Fruit fly (Drosophila melanogaster): ENCODE data around the gene CG2217.
A peak's percentile ranks its signal among the peaks of the same experiment; 100 is the strongest.

The CG2217 gene

dm6 chr3R:30427805-30428359 is 5.1 kb upstream of the CG2217 start, which contains the start of gene CG2218 (continued):
- TF ChIP-seq MBD-R2 (GFP tag; IDR thresholded peaks at IDR 0.05), result peak; percentile 72
- no peak for TF ChIP-seq CG10147 (GFP tag; optimal IDR thresholded peaks at IDR 0.05)
- TF ChIP-seq CG17186 (GFP tag; optimal IDR thresholded peaks at IDR 0.05), result peak; percentile 64
- TF ChIP-seq CG3838 (GFP tag; optimal IDR thresholded peaks at IDR 0.05), result no peak
- peak; percentile 43 for TF ChIP-seq mirr (GFP tag; optimal IDR thresholded peaks at IDR 0.05)
- peak; percentile 76 for TF ChIP-seq trem (tag; optimal IDR thresholded peaks at IDR 0.05)
- TF ChIP-seq sc (optimal IDR thresholded peaks at IDR 0.05), result no peak
- no peak for TF ChIP-seq sc (GFP tag; optimal IDR thresholded peaks at IDR 0.05)
- peak; percentile 46 for TF ChIP-seq Sin3A (optimal IDR thresholded peaks at IDR 0.05)
- TF ChIP-seq chinmo (GFP tag; IDR thresholded peaks at IDR 0.05; ENCODE audit: partially characterized antibody), result peak; percentile 30; the same call in 1 of the 4 replicates
- TF ChIP-seq CG12659 (GFP tag; optimal IDR thresholded peaks at IDR 0.05), result peak; percentile 52
- TF ChIP-seq bcd (GFP tag; optimal IDR thresholded peaks at IDR 0.05), result no peak
- TF ChIP-seq br (optimal IDR thresholded peaks at IDR 0.05), result no peak
- TF ChIP-seq CG10462 (GFP tag; optimal IDR thresholded peaks at IDR 0.05), result no peak
- no peak for TF ChIP-seq CkIIα-i1 (GFP tag; IDR thresholded peaks at IDR 0.05)
- TF ChIP-seq CHES-1-like (GFP tag; optimal IDR thresholded peaks at IDR 0.05), result peak; percentile 25
- TF ChIP-seq pzg (GFP tag; optimal IDR thresholded peaks at IDR 0.05), result peak; percentile 96
- TF ChIP-seq gt (GFP tag; IDR thresholded peaks at IDR 0.05), result no peak
- no peak for TF ChIP-seq CG10979 (tag; optimal IDR thresholded peaks at IDR 0.05)
- peak; percentile 46 for TF ChIP-seq gro (GFP tag; optimal IDR thresholded peaks at IDR 0.05)
- TF ChIP-seq CG7963 (GFP tag; IDR thresholded peaks at IDR 0.05; ENCODE audit: partially characterized antibody), result no peak
- TF ChIP-seq D (optimal IDR thresholded peaks at IDR 0.05), result peak; percentile 10
- TF ChIP-seq D (GFP tag; optimal IDR thresholded peaks at IDR 0.05), result no peak
- TF ChIP-seq ato (GFP tag; IDR thresholded peaks at IDR 0.05; ENCODE audit: partially characterized antibody), result peak; percentile 55; the same call in 1 of the 2 replicates
- TF ChIP-seq chm (GFP tag; IDR thresholded peaks at IDR 0.05), result no peak
- no peak for TF ChIP-seq CG5953 (GFP tag; IDR thresholded peaks at IDR 0.05)
- no peak for TF ChIP-seq Lim3 (GFP tag; IDR thresholded peaks at IDR 0.05)
- TF ChIP-seq sim (GFP tag; IDR thresholded peaks at IDR 0.05), result no peak
- TF ChIP-seq exex (tag; optimal IDR thresholded peaks at IDR 0.05), result no peak
- peak; percentile 24 for TF ChIP-seq jumu (GFP tag; optimal IDR thresholded peaks at IDR 0.05)
- TF ChIP-seq CG3995 (GFP tag; optimal IDR thresholded peaks at IDR 0.05), result peak; percentile 80
- no peak for TF ChIP-seq CG16815 (GFP tag; optimal IDR thresholded peaks at IDR 0.05)
- TF ChIP-seq CG17328 (GFP tag; IDR thresholded peaks at IDR 0.05), result no peak
- no peak for TF ChIP-seq CG11504 (tag; optimal IDR thresholded peaks at IDR 0.05)
- TF ChIP-seq CG16813 (GFP tag; IDR thresholded peaks at IDR 0.05; ENCODE audit: partially characterized antibody), result peak; percentile 34; the same call in 2 of the 3 replicates
- TF ChIP-seq CG13287 (GFP tag; IDR thresholded peaks at IDR 0.05; ENCODE audit: partially characterized antibody), result peak; percentile 49; the same call in 1 of the 2 replicates
- peak; percentile 99 for TF ChIP-seq CG9797 (GFP tag; optimal IDR thresholded peaks at IDR 0.05)
- peak; percentile 28; the same call in 1 of the 2 replicates for TF ChIP-seq vvl (GFP tag; IDR thresholded peaks at IDR 0.05)
- peak; percentile 14 for TF ChIP-seq nmo (GFP tag; optimal IDR thresholded peaks at IDR 0.05)
- TF ChIP-seq CG9727 (GFP tag; optimal IDR thresholded peaks at IDR 0.05), result no peak
- TF ChIP-seq Myb (GFP tag; optimal IDR thresholded peaks at IDR 0.05), result peak; percentile 65
- peak; percentile 50; the same call in 1 of the 2 replicates for TF ChIP-seq Scr (GFP tag; IDR thresholded peaks at IDR 0.05; ENCODE audit: partially characterized antibody)
- peak; percentile 69 for TF ChIP-seq CG3847 (GFP tag; IDR thresholded peaks at IDR 0.05)
- TF ChIP-seq CG8765 (GFP tag; IDR thresholded peaks at IDR 0.05), result no peak
- no peak for TF ChIP-seq Fer2 (tag; optimal IDR thresholded peaks at IDR 0.05)
- no peak for TF ChIP-seq Bteb2 (GFP tag; optimal IDR thresholded peaks at IDR 0.05)
- no peak for TF ChIP-seq CG4424 (GFP tag; optimal IDR thresholded peaks at IDR 0.05)
- TF ChIP-seq CG10321 (GFP tag; IDR thresholded peaks at IDR 0.05), result no peak
- no peak for TF ChIP-seq inv (GFP tag; IDR thresholded peaks at IDR 0.05; ENCODE audit: partially characterized antibody)
- TF ChIP-seq stc (GFP tag; IDR thresholded peaks at IDR 0.05), result no peak
- no peak for TF ChIP-seq CG13624 (GFP tag; optimal IDR thresholded peaks at IDR 0.05)
